Fruit fly (Drosophila melanogaster): ENCODE measurements around the gene Dtd.

The Dtd gene

dm6 chr3R:11409667-11410137 lies 20.2 kb upstream of the Dtd start, which contains the start of the genes mgr and Irbp (continued):
- TF ChIP-seq CG4707 (GFP tag; optimal IDR thresholded peaks at IDR 0.05): peak; percentile 64
- TF ChIP-seq pnt (GFP tag; optimal IDR thresholded peaks at IDR 0.05): peak; percentile 5
- TF ChIP-seq ATbp (GFP tag; optimal IDR thresholded peaks at IDR 0.05): peak; percentile 82
- TF ChIP-seq Lpt (GFP tag; optimal IDR thresholded peaks at IDR 0.05): no peak
- TF ChIP-seq CG9817 (tag; optimal IDR thresholded peaks at IDR 0.05): peak; percentile 92
- peak; percentile 91 for TF ChIP-seq CG11504 (tag; optimal IDR thresholded peaks at IDR 0.05)
- peak; percentile 91 for TF ChIP-seq CG15601 (tag; optimal IDR thresholded peaks at IDR 0.05)
- TF ChIP-seq hb (GFP tag; IDR thresholded peaks at IDR 0.05; ENCODE audit: partially characterized antibody): peak; percentile 73; the same call in 2 of the 3 replicates
- 0 out of 2 replicates have a peak, but pooled peaks have one; percentile 18 for TF ChIP-seq Dip2 (GFP tag; IDR thresholded peaks at IDR 0.05)
- TF ChIP-seq CG8359 (GFP tag; optimal IDR thresholded peaks at IDR 0.05; ENCODE audit: borderline replicate concordance): peak; percentile 75
- peak; percentile 93 for TF ChIP-seq Ssrp (tag; optimal IDR thresholded peaks at IDR 0.05)
- peak; percentile 84 for TF ChIP-seq CG2120 (GFP tag; optimal IDR thresholded peaks at IDR 0.05)
- TF ChIP-seq CG2202 (tag; optimal IDR thresholded peaks at IDR 0.05): peak; percentile 83
- no peak for TF ChIP-seq CG4854 (GFP tag; optimal IDR thresholded peaks at IDR 0.05)
- no peak for TF ChIP-seq tio (GFP tag; optimal IDR thresholded peaks at IDR 0.05)
- TF ChIP-seq ewg (GFP tag; optimal IDR thresholded peaks at IDR 0.05): peak; percentile 83
- peak in 1 of 3 experiments; percentile 93 for TF ChIP-seq lola (GFP tag; optimal IDR thresholded peaks at IDR 0.05)
- no peak for TF ChIP-seq eve (GFP tag; optimal IDR thresholded peaks at IDR 0.05)
- TF ChIP-seq Dek (tag; optimal IDR thresholded peaks at IDR 0.05): peak; percentile 90
- peak; percentile 88 for TF ChIP-seq CG12942 (GFP tag; optimal IDR thresholded peaks at IDR 0.05)
- TF ChIP-seq CG30431 (GFP tag; optimal IDR thresholded peaks at IDR 0.05): peak; percentile 79
- TF ChIP-seq nerfin-2 (GFP tag; IDR thresholded peaks at IDR 0.05; ENCODE audit: partially characterized antibody): peak; percentile 69
- TF ChIP-seq cad (GFP tag; optimal IDR thresholded peaks at IDR 0.05): no peak
- TF ChIP-seq crol (GFP tag; IDR thresholded peaks at IDR 0.05): peak; percentile 68
- TF ChIP-seq CG3163 (GFP tag; optimal IDR thresholded peaks at IDR 0.05): peak; percentile 4
- TF ChIP-seq tgo (GFP tag; IDR thresholded peaks at IDR 0.05): peak; percentile 96
- peak; percentile 55 for TF ChIP-seq bab2 (GFP tag; optimal IDR thresholded peaks at IDR 0.05)
- TF ChIP-seq CG13287 (GFP tag; IDR thresholded peaks at IDR 0.05; ENCODE audit: partially characterized antibody): peak; percentile 93
- peak; percentile 58 for TF ChIP-seq ac (GFP tag; optimal IDR thresholded peaks at IDR 0.05)
- TF ChIP-seq BEAF-32 (GFP tag; optimal IDR thresholded peaks at IDR 0.05): peak; percentile 75
- TF ChIP-seq E2f1 (GFP tag; IDR thresholded peaks at IDR 0.05): peak; percentile 95
- TF ChIP-seq CG18764 (GFP tag; optimal IDR thresholded peaks at IDR 0.05): peak; percentile 85
- TF ChIP-seq CG32772 (GFP tag; IDR thresholded peaks at IDR 0.05): peak; percentile 94
- TF ChIP-seq zen2 (GFP tag; IDR thresholded peaks at IDR 0.05; ENCODE audit: partially characterized antibody): peak; percentile 77; the same call in 2 of the 3 replicates
- TF ChIP-seq CG9437 (GFP tag; optimal IDR thresholded peaks at IDR 0.05): peak; percentile 76
- TF ChIP-seq CG2116 (GFP tag; optimal IDR thresholded peaks at IDR 0.05): peak; percentile 82
- TF ChIP-seq seq (GFP tag; IDR thresholded peaks at IDR 0.05): peak; percentile 93
- peak; percentile 86 for TF ChIP-seq ken (GFP tag; IDR thresholded peaks at IDR 0.05)
- no peak for TF ChIP-seq sug (tag; optimal IDR thresholded peaks at IDR 0.05)
- TF ChIP-seq row (GFP tag; IDR thresholded peaks at IDR 0.05): peak; percentile 97
- peak; percentile 65 for TF ChIP-seq vfl (GFP tag; optimal IDR thresholded peaks at IDR 0.05)
- TF ChIP-seq Six4 (GFP tag; optimal IDR thresholded peaks at IDR 0.05): peak; percentile 87
- no peak for TF ChIP-seq pb (GFP tag; optimal IDR thresholded peaks at IDR 0.05)
- TF ChIP-seq Usf (GFP tag; optimal IDR thresholded peaks at IDR 0.05): peak; percentile 70
- peak; percentile 79 for TF ChIP-seq onecut (GFP tag; IDR thresholded peaks at IDR 0.05)
- TF ChIP-seq CG10321 (GFP tag; IDR thresholded peaks at IDR 0.05): peak; percentile 76
- peak; percentile 49 for TF ChIP-seq Bteb2 (GFP tag; optimal IDR thresholded peaks at IDR 0.05)
- peak; percentile 93 for TF ChIP-seq gsb-n (tag; optimal IDR thresholded peaks at IDR 0.05)
- peak; percentile 82 for TF ChIP-seq Poxn (GFP tag; IDR thresholded peaks at IDR 0.05)
- TF ChIP-seq aop (GFP tag; IDR thresholded peaks at IDR 0.05): no peak

Data from whole organism, embryonic.